Worm (Caenorhabditis elegans) whole organism, L3 larva: ENCODE results near the gene lron-12.

Experiments used
- ZK546.5 ChIP-seq: sonication (generic microtip); optimal IDR thresholded peaks from 2 replicates; lab custom pipeline; 2017; ENCODE audit warnings: missing biosample characterization, missing genetic modification characterization
- aly-2 ChIP-seq: fragments of 150-350 bp; optimal IDR thresholded peaks from 2 replicates; lab custom pipeline; 2014; ENCODE audit warnings: missing biosample characterization, missing genetic modification characterization
- ama-1 ChIP-seq: fragments of 150-350 bp; optimal IDR thresholded peaks from 2 replicates; lab custom pipeline; 2018
- daf-12 ChIP-seq: fragments of 150-350 bp; optimal IDR thresholded peaks from 2 replicates; lab custom pipeline; 2014; ENCODE audit warnings: missing biosample characterization, missing genetic modification reagents, missing genetic modification characterization
- fkh-10 ChIP-seq: sonication (generic microtip); optimal IDR thresholded peaks from 2 replicates; lab custom pipeline; 2017; ENCODE audit warnings: missing biosample characterization, missing genetic modification reagents, missing genetic modification characterization
- jun-1 ChIP-seq: fragments of 150-350 bp; optimal IDR thresholded peaks from 2 replicates; lab custom pipeline; 2014; ENCODE audit warnings: missing biosample characterization, missing genetic modification reagents, missing genetic modification characterization
- nhr-12 ChIP-seq: fragments of 150-350 bp; optimal IDR thresholded peaks from 2 replicates; lab custom pipeline; 2014; ENCODE audit warnings: missing biosample characterization, missing genetic modification characterization
- nhr-23 ChIP-seq: fragments of 150-350 bp; optimal IDR thresholded peaks from 2 replicates; lab custom pipeline; 2014; ENCODE audit warnings: missing biosample characterization, missing genetic modification reagents, missing genetic modification characterization
- nhr-25 ChIP-seq: sonication (generic microtip); optimal IDR thresholded peaks from 2 replicates; lab custom pipeline; 2017; ENCODE audit warnings: missing biosample characterization, missing genetic modification characterization
- nhr-28 ChIP-seq: fragments of 150-350 bp; optimal IDR thresholded peaks from 2 replicates; lab custom pipeline; 2014; ENCODE audit warnings: missing biosample characterization, missing genetic modification characterization
- nhr-77 ChIP-seq: fragments of 150-350 bp; optimal IDR thresholded peaks from 2 replicates; lab custom pipeline; 2014; ENCODE audit warnings: missing biosample characterization, missing genetic modification characterization
- pha-4 ChIP-seq: fragments of 150-350 bp; optimal IDR thresholded peaks from 2 replicates; lab custom pipeline; 2014; ENCODE audit warnings: missing biosample characterization, missing genetic modification reagents, missing genetic modification characterization
- ztf-11 ChIP-seq: fragments of 150-350 bp; optimal IDR thresholded peaks from 2 replicates; lab custom pipeline; 2014; ENCODE audit warnings: missing biosample characterization, missing genetic modification characterization

DNA sequence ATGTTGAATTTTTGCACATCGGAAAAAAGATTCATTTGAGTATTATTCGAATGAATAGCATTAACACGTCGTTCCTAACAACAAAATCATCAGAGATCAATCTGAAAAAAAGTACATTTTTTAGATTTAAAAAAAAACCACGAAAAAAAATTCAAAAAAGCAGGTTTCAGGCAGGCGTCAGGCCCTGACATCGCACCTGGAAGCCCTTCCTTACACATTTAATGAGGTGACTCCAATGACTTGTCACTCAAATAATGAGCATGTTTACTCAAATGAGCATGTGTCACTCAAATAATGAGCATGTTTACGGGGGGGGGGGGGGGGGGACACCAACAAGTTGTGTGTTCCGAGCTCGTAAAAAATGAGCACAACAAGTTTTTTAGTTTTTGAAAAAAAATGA is at the start of gene lron-12:
- TF ChIP-seq fkh-10 = no peak
- TF ChIP-seq nhr-28 (tag; lab: Kevin White, UChicago) = no peak
- no peak for TF ChIP-seq nhr-77 (tag; lab: Kevin White, UChicago)
- TF ChIP-seq ZK546.5 (tag; lab: Kevin White, UChicago) = no peak
- TF ChIP-seq pha-4 (tag; lab: Kevin White, UChicago) = no peak
- no peak for TF ChIP-seq jun-1 (tag; lab: Kevin White, UChicago)
- TF ChIP-seq ztf-11 (tag; lab: Kevin White, UChicago) = no peak
- no peak for TF ChIP-seq daf-12
- TF ChIP-seq nhr-25 (tag; lab: Kevin White, UChicago) = no peak
- no peak for TF ChIP-seq nhr-12 (tag; lab: Kevin White, UChicago)
- no peak for TF ChIP-seq ama-1
- no peak for TF ChIP-seq aly-2 (tag; lab: Kevin White, UChicago)
- no peak for TF ChIP-seq nhr-23
